Fruit fly (Drosophila melanogaster) whole organism, prepupa: ENCODE results near the gene mei-218.

Experiments used
- Blimp-1 ChIP-seq: fragments of 200-800 bp; sonication (Bioruptor generic); optimal IDR thresholded peaks from 3 replicates; lab custom pipeline; 2017; ENCODE audit warnings: missing biosample characterization, missing genetic modification characterization, mild to moderate bottlenecking, moderate library complexity, missing genetic modification reagents
- CG10631 ChIP-seq: fragments of 200-800 bp; sonication (Bioruptor generic); optimal IDR thresholded peaks from 2 replicates; lab custom pipeline; 2016; ENCODE audit warnings: missing biosample characterization, missing genetic modification characterization
- CG10669 ChIP-seq: fragments of 200-800 bp; sonication (Bioruptor generic); optimal IDR thresholded peaks from 3 replicates; lab custom pipeline; 2018; ENCODE audit warnings: missing biosample characterization, mild to moderate bottlenecking, missing genetic modification characterization, moderate library complexity
- CG11294 ChIP-seq: fragments of 200-800 bp; sonication (Bioruptor generic); IDR thresholded peaks from 2 replicates; pipeline ENCODE4 v1.3.6; 2022; ENCODE audit warnings: missing biosample characterization, missing genetic modification characterization
- CG11902 ChIP-seq: fragments of 200-800 bp; sonication (Bioruptor generic); optimal IDR thresholded peaks from 3 replicates; lab custom pipeline; 2016; ENCODE audit warnings: missing biosample characterization, missing genetic modification characterization
- CG15336 ChIP-seq: fragments of 200-800 bp; sonication (Bioruptor generic); IDR thresholded peaks from 2 replicates; pipeline ENCODE4 v1.3.6; 2022; ENCODE audit warnings: missing biosample characterization, missing genetic modification characterization
- CG16779 ChIP-seq: fragments of 200-800 bp; sonication (Bioruptor generic); optimal IDR thresholded peaks from 3 replicates; lab custom pipeline; 2017; ENCODE audit warnings: missing biosample characterization, mild to moderate bottlenecking, missing genetic modification characterization
- CG31627 ChIP-seq: fragments of 200-800 bp; sonication (Bioruptor generic); optimal IDR thresholded peaks from 3 replicates; lab custom pipeline; 2016; ENCODE audit warnings: missing biosample characterization, missing genetic modification characterization
- CG32006 ChIP-seq: fragments of 200-800 bp; sonication (Bioruptor generic); optimal IDR thresholded peaks from 3 replicates; lab custom pipeline; 2017; ENCODE audit warnings: missing biosample characterization, mild to moderate bottlenecking, missing genetic modification characterization
- CG3919 ChIP-seq: fragments of 200-800 bp; sonication (Bioruptor generic); optimal IDR thresholded peaks from 3 replicates; lab custom pipeline; 2016; ENCODE audit warnings: missing biosample characterization, missing genetic modification characterization
- CG4318 ChIP-seq: fragments of 200-800 bp; sonication (Bioruptor generic); optimal IDR thresholded peaks from 3 replicates; lab custom pipeline; 2017; ENCODE audit warnings: missing biosample characterization, mild to moderate bottlenecking, missing genetic modification characterization
- CG6163 ChIP-seq: fragments of 200-800 bp; sonication (Bioruptor generic); IDR thresholded peaks from 3 replicates; pipeline ENCODE4 v1.3.6; 2022; ENCODE audit warnings: missing biosample characterization, missing genetic modification characterization
- CG6276 ChIP-seq: fragments of 200-800 bp; sonication (Bioruptor generic); optimal IDR thresholded peaks from 2 replicates; lab custom pipeline; 2017; ENCODE audit warnings: missing biosample characterization, mild to moderate bottlenecking, missing genetic modification characterization
- CG6808 ChIP-seq: fragments of 200-800 bp; sonication (Bioruptor generic); optimal IDR thresholded peaks from 3 replicates; lab custom pipeline; 2017; ENCODE audit warnings: missing biosample characterization, missing genetic modification characterization, mild to moderate bottlenecking, moderate library complexity, missing genetic modification reagents
- CG6854 ChIP-seq: fragments of 200-800 bp; sonication (Bioruptor generic); optimal IDR thresholded peaks from 2 replicates; lab custom pipeline; 2017; ENCODE audit warnings: missing biosample characterization, mild to moderate bottlenecking, missing genetic modification characterization
- CG7368 ChIP-seq: fragments of 200-800 bp; sonication (Bioruptor generic); optimal IDR thresholded peaks from 3 replicates; lab custom pipeline; 2016; ENCODE audit warnings: missing biosample characterization, missing genetic modification characterization
- CG8119 ChIP-seq: fragments of 200-800 bp; sonication (Bioruptor generic); IDR thresholded peaks from 3 replicates; pipeline ENCODE4 v1.3.6; 2022; ENCODE audit warnings: missing biosample characterization, missing genetic modification characterization
- CG8319 ChIP-seq: fragments of 200-800 bp; sonication (Bioruptor generic); optimal IDR thresholded peaks from 3 replicates; lab custom pipeline; 2016; ENCODE audit warnings: missing biosample characterization, missing genetic modification characterization
- CG9139 ChIP-seq: fragments of 200-800 bp; sonication (Bioruptor generic); optimal IDR thresholded peaks from 3 replicates; lab custom pipeline; 2017; ENCODE audit warnings: missing biosample characterization, mild to moderate bottlenecking, missing genetic modification characterization
- Eip75B ChIP-seq: fragments of 200-800 bp; sonication (Bioruptor generic); optimal IDR thresholded peaks from 3 replicates; lab custom pipeline; 2016; ENCODE audit warnings: missing biosample characterization, missing genetic modification characterization
- Eip78C ChIP-seq: fragments of 200-800 bp; sonication (Bioruptor generic); peaks from one replicate; lab custom pipeline; 2016; ENCODE audit warnings: missing biosample characterization, missing genetic modification characterization
- Eip93F ChIP-seq: fragments of 200-800 bp; sonication (Bioruptor generic); optimal IDR thresholded peaks from 2 replicates; lab custom pipeline; 2016; ENCODE audit warnings: missing biosample characterization, mild to moderate bottlenecking, missing genetic modification characterization
- Ets96B ChIP-seq: fragments of 200-800 bp; optimal IDR thresholded peaks from 2 replicates; lab custom pipeline; 2019; ENCODE audit warnings: missing biosample characterization, mild to moderate bottlenecking, missing genetic modification characterization, moderate library complexity
- Gug ChIP-seq: fragments of 200-800 bp; sonication (Bioruptor generic); IDR thresholded peaks from 2 replicates; pipeline ENCODE4 v1.3.6; 2022; ENCODE audit warnings: missing biosample characterization, missing genetic modification characterization
- Hr39 ChIP-seq: fragments of 200-800 bp; sonication (Bioruptor generic); optimal IDR thresholded peaks from 2 replicates; lab custom pipeline; 2016; ENCODE audit warnings: missing biosample characterization, missing genetic modification characterization
- Lpt ChIP-seq: fragments of 200-800 bp; sonication (Bioruptor generic); optimal IDR thresholded peaks from 3 replicates; lab custom pipeline; 2016; ENCODE audit warnings: missing biosample characterization, missing genetic modification characterization
- Met ChIP-seq: fragments of 200-800 bp; sonication (Bioruptor generic); optimal IDR thresholded peaks from 3 replicates; lab custom pipeline; 2016; ENCODE audit warnings: missing biosample characterization, missing genetic modification characterization
- OdsH ChIP-seq: fragments of 200-800 bp; sonication (Bioruptor generic); optimal IDR thresholded peaks from 3 replicates; lab custom pipeline; 2016; ENCODE audit warnings: missing biosample characterization, missing genetic modification characterization
- Smox ChIP-seq: fragments of 200-800 bp; sonication (Bioruptor generic); optimal IDR thresholded peaks from 3 replicates; lab custom pipeline; 2016; ENCODE audit warnings: missing biosample characterization, missing genetic modification characterization
- Sox14 ChIP-seq: fragments of 200-800 bp; sonication (Bioruptor generic); optimal IDR thresholded peaks from 3 replicates; lab custom pipeline; 2016; ENCODE audit warnings: missing biosample characterization, missing genetic modification characterization
- Sox15 ChIP-seq: fragments of 200-800 bp; sonication (Bioruptor generic); optimal IDR thresholded peaks from 3 replicates; lab custom pipeline; 2016; ENCODE audit warnings: missing biosample characterization, missing genetic modification characterization
- achi ChIP-seq: fragments of 200-800 bp; sonication (Bioruptor generic); optimal IDR thresholded peaks from 3 replicates; lab custom pipeline; 2016; ENCODE audit warnings: missing biosample characterization, missing genetic modification characterization
- acj6 ChIP-seq: fragments of 200-800 bp; sonication (Bioruptor generic); optimal IDR thresholded peaks from 3 replicates; lab custom pipeline; 2016; ENCODE audit warnings: missing biosample characterization, missing genetic modification characterization
- cyc ChIP-seq: fragments of 200-800 bp; sonication (Bioruptor generic); optimal IDR thresholded peaks from 3 replicates; lab custom pipeline; 2016; ENCODE audit warnings: missing biosample characterization, missing genetic modification characterization
- dac ChIP-seq: fragments of 200-800 bp; sonication (Bioruptor generic); optimal IDR thresholded peaks from 2 replicates; lab custom pipeline; 2017; ENCODE audit warnings: missing biosample characterization, mild to moderate bottlenecking, missing genetic modification characterization
- dsx ChIP-seq: fragments of 200-800 bp; optimal IDR thresholded peaks from 3 replicates; lab custom pipeline; 2019; ENCODE audit warnings: missing biosample characterization, mild to moderate bottlenecking, missing genetic modification characterization, moderate library complexity; ENCODE audit not compliant: poor library complexity, severe bottlenecking
- eg ChIP-seq: fragments of 200-800 bp; sonication (Bioruptor generic); IDR thresholded peaks from 3 replicates; pipeline ENCODE4 v1.3.6; 2022; ENCODE audit warnings: missing biosample characterization, missing genetic modification characterization
- esn ChIP-seq: fragments of 200-800 bp; sonication (Bioruptor generic); optimal IDR thresholded peaks from 2 replicates; lab custom pipeline; 2016; ENCODE audit warnings: missing biosample characterization, mild to moderate bottlenecking, missing genetic modification characterization, moderate library complexity
- fd59A ChIP-seq: fragments of 200-800 bp; sonication (Bioruptor generic); optimal IDR thresholded peaks from 2 replicates; lab custom pipeline; 2017; ENCODE audit warnings: missing biosample characterization, mild to moderate bottlenecking, missing genetic modification characterization, missing genetic modification reagents
- fkh ChIP-seq: fragments of 200-800 bp; sonication (Bioruptor generic); optimal IDR thresholded peaks from 3 replicates; lab custom pipeline; 2017; ENCODE audit warnings: missing biosample characterization, mild to moderate bottlenecking, missing genetic modification characterization, moderate library complexity
- lz ChIP-seq: fragments of 200-800 bp; sonication (Bioruptor generic); optimal IDR thresholded peaks from 3 replicates; lab custom pipeline; 2016; ENCODE audit warnings: missing biosample characterization, missing genetic modification characterization
- net ChIP-seq: fragments of 200-800 bp; sonication (Bioruptor generic); optimal IDR thresholded peaks from 3 replicates; lab custom pipeline; 2016; ENCODE audit warnings: missing biosample characterization, missing genetic modification characterization
- pdm3 ChIP-seq: fragments of 200-800 bp; sonication (Bioruptor generic); optimal IDR thresholded peaks from 3 replicates; lab custom pipeline; 2016; ENCODE audit warnings: missing biosample characterization, missing genetic modification characterization
- salr ChIP-seq, 2 experiments: fragments of 200-800 bp; sonication (Bioruptor generic); optimal IDR thresholded peaks; 3 replicates each; lab custom pipeline; 2016 to 2018; ENCODE audit warnings: missing biosample characterization in 2 of 2, missing genetic modification characterization in 2 of 2, mild to moderate bottlenecking in 1 of 2
- ss ChIP-seq, 2 experiments: fragments of 200-800 bp; sonication (Bioruptor generic); optimal IDR thresholded peaks; 2 replicates in 1 of 2; 3 replicates in 1 of 2; lab custom pipeline; 2017 to 2018; ENCODE audit warnings: mild to moderate bottlenecking in 2 of 2, missing biosample characterization in 2 of 2, missing genetic modification characterization in 2 of 2, moderate library complexity in 1 of 2
- svp ChIP-seq: fragments of 200-800 bp; sonication (Bioruptor generic); peaks from one replicate; lab custom pipeline; 2016; ENCODE audit warnings: missing biosample characterization, missing genetic modification characterization
- topi ChIP-seq: fragments of 200-800 bp; sonication (Bioruptor generic); optimal IDR thresholded peaks from 3 replicates; lab custom pipeline; 2016; ENCODE audit warnings: missing biosample characterization, missing genetic modification characterization
- vri ChIP-seq: fragments of 200-800 bp; sonication (Bioruptor generic); optimal IDR thresholded peaks from 3 replicates; lab custom pipeline; 2016; ENCODE audit warnings: missing biosample characterization, mild to moderate bottlenecking, missing genetic modification characterization

Gene mei-218

DNA sequence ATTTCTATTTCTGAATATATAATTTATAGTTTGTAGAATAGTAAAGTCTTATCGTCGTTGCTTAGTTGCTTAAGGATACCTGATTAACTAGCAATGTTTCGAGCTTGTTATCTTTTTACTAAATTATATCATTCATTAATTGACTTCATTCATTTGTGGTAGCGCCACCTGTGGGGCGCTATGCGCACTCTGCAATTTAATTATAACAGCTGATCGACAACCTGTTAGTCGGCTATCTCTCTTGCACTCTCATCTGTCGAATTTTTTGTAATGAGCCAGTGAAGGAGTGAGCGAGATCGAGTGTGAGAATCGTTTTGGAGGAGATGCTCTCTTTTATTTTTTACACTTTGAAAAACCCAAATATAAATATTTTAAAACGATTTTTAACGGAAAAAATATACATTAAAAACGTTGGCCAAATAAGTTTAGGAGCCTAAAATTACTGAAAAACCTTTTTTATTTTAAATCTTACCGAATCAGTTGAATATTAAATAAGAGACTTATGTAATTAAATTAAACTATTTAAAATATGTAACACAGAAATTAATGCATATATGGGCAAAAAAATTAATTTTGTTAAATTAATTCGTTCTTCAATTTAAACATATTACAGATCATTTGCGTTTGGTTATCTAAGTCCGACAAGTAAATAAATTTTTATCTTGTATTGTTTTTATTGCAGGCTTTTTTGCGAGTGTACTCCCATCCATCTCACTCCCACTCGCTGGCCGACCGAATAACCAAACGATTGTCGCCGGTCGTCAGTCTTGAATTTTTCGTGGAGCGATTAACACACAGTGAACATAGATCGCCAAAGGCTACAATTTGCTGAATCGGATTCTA is 51.5 kb downstream of the mei-218 start, which contains the start of the genes CG16700 and CG4991 (continued):
- no peak for TF ChIP-seq Eip93F (GFP tag; lab: Kevin White, UChicago)
- TF ChIP-seq salr (GFP tag; optimal IDR thresholded peaks at IDR 0.05; lab: Kevin White, UChicago): peak in 1 of 2 experiments; percentile 86
- no peak for TF ChIP-seq dac
- peak; percentile 71 for TF ChIP-seq net
- peak; percentile 22 for TF ChIP-seq CG16779 (tag; lab: Kevin White, UChicago)
- TF ChIP-seq Sox14 (GFP tag; lab: Kevin White, UChicago): peak; percentile 42
- peak; percentile 87 for TF ChIP-seq CG32006 (GFP tag; lab: Kevin White, UChicago)
- peak; percentile 77 for TF ChIP-seq OdsH (GFP tag; lab: Kevin White, UChicago)
- peak; percentile 38 for TF ChIP-seq fkh (GFP tag; lab: Kevin White, UChicago)
- TF ChIP-seq CG7368 (GFP tag; lab: Kevin White, UChicago): peak; percentile 46
- peak; percentile 60 for TF ChIP-seq Blimp-1 (GFP tag; lab: Kevin White, UChicago)
- TF ChIP-seq CG9139: peak; percentile 0
- TF ChIP-seq CG31627 (GFP tag; lab: Kevin White, UChicago): peak; percentile 52
- 0 out of 2 replicates have a peak, but pooled peaks have one; percentile 46 for TF ChIP-seq CG11294
- peak; percentile 56 for TF ChIP-seq Eip75B (GFP tag; lab: Kevin White, UChicago)
- TF ChIP-seq eg (GFP tag; lab: Robert Waterston, UW): peak; percentile 73
- TF ChIP-seq CG6276 (GFP tag; lab: Kevin White, UChicago): peak; percentile 76
- TF ChIP-seq Met (GFP tag; lab: Kevin White, UChicago): peak; percentile 70
- peak; percentile 63 for TF ChIP-seq CG6808 (GFP tag; lab: Kevin White, UChicago)
- TF ChIP-seq CG10669 (GFP tag; lab: Kevin White, UChicago): peak; percentile 34
- TF ChIP-seq Eip78C (GFP tag; lab: Kevin White, UChicago): peak; percentile 95
- peak; percentile 64 for TF ChIP-seq cyc
- TF ChIP-seq CG4318 (GFP tag; lab: Kevin White, UChicago): peak; percentile 75
- peak; percentile 74 for TF ChIP-seq Smox
- peak; percentile 83 for TF ChIP-seq esn (GFP tag; lab: Kevin White, UChicago)
- peak; percentile 10 for TF ChIP-seq Hr39 (GFP tag; lab: Kevin White, UChicago)
- peak; percentile 58 for TF ChIP-seq pdm3 (GFP tag; lab: Kevin White, UChicago)
- TF ChIP-seq dsx (GFP tag; lab: Kevin White, UChicago): peak; percentile 66
- TF ChIP-seq Sox15 (GFP tag; lab: Kevin White, UChicago): peak; percentile 63
- peak; percentile 73 for TF ChIP-seq CG3919
- peak; percentile 69 for TF ChIP-seq acj6
- TF ChIP-seq Lpt (GFP tag; lab: Kevin White, UChicago): peak; percentile 55
- TF ChIP-seq achi (GFP tag; lab: Kevin White, UChicago): peak; percentile 70
- no peak for TF ChIP-seq fd59A (GFP tag; lab: Kevin White, UChicago)
- peak; percentile 69 for TF ChIP-seq lz (GFP tag; lab: Kevin White, UChicago)
- peak; percentile 57 for TF ChIP-seq CG8319 (GFP tag; lab: Kevin White, UChicago)
- peak; percentile 65 for TF ChIP-seq Ets96B (tag; lab: Kevin White, UChicago)

- TF ChIP-seq cyc (no peak), CG15336 (GFP tag; lab: Robert Waterston, UW) (0 out of 2 replicates have a peak, but pooled peaks have one; percentile 25), CG6808 (GFP tag; lab: Kevin White, UChicago) (no peak), CG8119 (GFP tag; lab: Robert Waterston, UW) (no peak), achi (GFP tag; lab: Kevin White, UChicago) (peak; percentile 18), dac (no peak), vri (no peak), lz (GFP tag; lab: Kevin White, UChicago) (peak; percentile 13), CG6854 (GFP tag; lab: Kevin White, UChicago) (no peak), CG10631 (peak; percentile 6), Gug (GFP tag; lab: Robert Waterston, UW) (0 out of 2 replicates have a peak, but pooled peaks have one; percentile 15), CG11902 (no peak), CG6163 (no peak), Hr39 (GFP tag; lab: Kevin White, UChicago) (no peak), CG32006 (GFP tag; lab: Kevin White, UChicago) (peak; percentile 1), ss (GFP tag; optimal IDR thresholded peaks at IDR 0.05; lab: Kevin White, UChicago) (no peak), topi (GFP tag; lab: Kevin White, UChicago) (peak; percentile 24), CG11294 (no peak), Ets96B (tag; lab: Kevin White, UChicago) (no peak), svp (GFP tag; lab: Kevin White, UChicago) (peak; percentile 38), Met (GFP tag; lab: Kevin White, UChicago) (no peak)
These were observed 52.2 kb downstream of the mei-218 start for dm6 chrX:17090585-17090984.
